Fruit fly (Drosophila melanogaster) whole organism, embryonic: ENCODE measurements around the gene CG2321.

Source experiments
- CG11695 ChIP-seq: fragments of 200-800 bp; sonication (Bioruptor generic); IDR thresholded peaks from 3 replicates; pipeline ENCODE4 v1.3.6; 2022; ENCODE audit warnings: missing biosample characterization, missing genetic modification characterization
- CG13123 ChIP-seq: fragments of 200-800 bp; sonication (Bioruptor generic); optimal IDR thresholded peaks from 2 replicates; lab custom pipeline; 2016; ENCODE audit warnings: missing biosample characterization, missing genetic modification characterization
- CG13287 ChIP-seq: fragments of 200-800 bp; sonication (Bioruptor generic); IDR thresholded peaks from 2 replicates; pipeline ENCODE4 v1.3.6; 2022; ENCODE audit warnings: missing biosample characterization, missing genetic modification characterization; ENCODE audit not compliant: partially characterized antibody
- CG15011 ChIP-seq: fragments of 200-800 bp; sonication (Bioruptor generic); optimal IDR thresholded peaks from 3 replicates; lab custom pipeline; 2018; ENCODE audit warnings: missing biosample characterization, mild to moderate bottlenecking, missing genetic modification characterization
- CG15073 ChIP-seq: fragments of 200-800 bp; sonication (Bioruptor generic); optimal IDR thresholded peaks from 2 replicates; lab custom pipeline; 2016; ENCODE audit warnings: missing biosample characterization, missing genetic modification characterization
- CG15696 ChIP-seq: fragments of 200-800 bp; sonication (Bioruptor generic); optimal IDR thresholded peaks from 2 replicates; lab custom pipeline; 2019; ENCODE audit warnings: missing biosample characterization, mild to moderate bottlenecking, missing genetic modification characterization, moderate library complexity
- CG1603 ChIP-seq: fragments of 200-800 bp; sonication (Bioruptor generic); optimal IDR thresholded peaks from 2 replicates; lab custom pipeline; 2019; ENCODE audit warnings: missing biosample characterization, mild to moderate bottlenecking, missing genetic modification characterization, moderate library complexity
- CG2120 ChIP-seq: fragments of 200-800 bp; sonication (Bioruptor generic); optimal IDR thresholded peaks from 3 replicates; lab custom pipeline; 2016; ENCODE audit warnings: missing biosample characterization, missing genetic modification characterization
- CG31388 ChIP-seq: fragments of 200-800 bp; sonication (Bioruptor generic); optimal IDR thresholded peaks from 2 replicates; lab custom pipeline; 2016; ENCODE audit warnings: missing biosample characterization, missing genetic modification characterization
- CG4617 ChIP-seq: fragments of 200-800 bp; sonication (Bioruptor generic); optimal IDR thresholded peaks from 3 replicates; lab custom pipeline; 2016; ENCODE audit warnings: missing biosample characterization, missing genetic modification characterization, borderline replicate concordance
- CG6813 ChIP-seq: fragments of 200-800 bp; sonication (Bioruptor generic); optimal IDR thresholded peaks from 2 replicates; lab custom pipeline; 2017; ENCODE audit warnings: missing biosample characterization, missing genetic modification characterization, mild to moderate bottlenecking, moderate library complexity, missing genetic modification reagents
- CG7556 ChIP-seq: fragments of 200-800 bp; sonication (Bioruptor generic); optimal IDR thresholded peaks from 2 replicates; lab custom pipeline; 2017; ENCODE audit warnings: missing biosample characterization, mild to moderate bottlenecking, missing genetic modification characterization
- CG7839 ChIP-seq: fragments of 200-800 bp; sonication (Bioruptor generic); optimal IDR thresholded peaks from 3 replicates; lab custom pipeline; 2018; ENCODE audit warnings: missing biosample characterization, mild to moderate bottlenecking, missing genetic modification characterization, moderate library complexity
- CG8281 ChIP-seq: fragments of 200-800 bp; sonication (Bioruptor generic); optimal IDR thresholded peaks from 2 replicates; lab custom pipeline; 2018; ENCODE audit warnings: missing biosample characterization, mild to moderate bottlenecking, missing genetic modification characterization, moderate library complexity
- CG8944 ChIP-seq: fragments of 200-800 bp; sonication (Bioruptor generic); optimal IDR thresholded peaks from 3 replicates; lab custom pipeline; 2016; ENCODE audit warnings: missing biosample characterization, missing genetic modification characterization
- CG9727 ChIP-seq: fragments of 200-800 bp; sonication (Bioruptor generic); optimal IDR thresholded peaks from 3 replicates; lab custom pipeline; 2017; ENCODE audit warnings: missing biosample characterization, mild to moderate bottlenecking, missing genetic modification characterization
- Chrac-16 ChIP-seq: fragments of 200-800 bp; sonication (Bioruptor generic); optimal IDR thresholded peaks from 3 replicates; lab custom pipeline; 2016; ENCODE audit warnings: missing biosample characterization, missing genetic modification characterization
- CkIIα-i1 ChIP-seq: fragments of 200-800 bp; sonication (Bioruptor generic); IDR thresholded peaks from 2 replicates; pipeline ENCODE4 v1.3.6; 2022; ENCODE audit warnings: missing biosample characterization, missing genetic modification characterization
- Dref ChIP-seq: fragments of 200-800 bp; sonication (Bioruptor generic); IDR thresholded peaks from 2 replicates; pipeline ENCODE4 v1.3.6; 2022; ENCODE audit warnings: missing biosample characterization, missing genetic modification characterization
- Lhr ChIP-seq: fragments of 200-800 bp; sonication (Bioruptor generic); optimal IDR thresholded peaks from 3 replicates; lab custom pipeline; 2017; ENCODE audit warnings: mild to moderate bottlenecking, missing biosample characterization, missing genetic modification reagents, missing genetic modification characterization
- MBD-R2 ChIP-seq: fragments of 200-800 bp; sonication (Bioruptor generic); IDR thresholded peaks from 2 replicates; pipeline ENCODE4 v1.3.6; 2022; ENCODE audit warnings: missing biosample characterization, missing genetic modification characterization
- MESR4 ChIP-seq: fragments of 200-800 bp; sonication (Bioruptor generic); optimal IDR thresholded peaks from 2 replicates; lab custom pipeline; 2018; ENCODE audit warnings: missing biosample characterization, mild to moderate bottlenecking, missing genetic modification characterization, moderate library complexity
- Mrtf ChIP-seq: fragments of 200-800 bp; sonication (Bioruptor generic); IDR thresholded peaks from 3 replicates; pipeline ENCODE4 v1.3.6; 2022; ENCODE audit warnings: missing biosample characterization, missing genetic modification characterization
- Myb ChIP-seq: fragments of 200-800 bp; sonication (Bioruptor generic); optimal IDR thresholded peaks from 2 replicates; lab custom pipeline; 2016; ENCODE audit warnings: missing biosample characterization, missing genetic modification characterization
- NC2β ChIP-seq: fragments of 200-800 bp; sonication (Bioruptor generic); optimal IDR thresholded peaks from 2 replicates; lab custom pipeline; 2016; ENCODE audit warnings: missing biosample characterization, missing genetic modification characterization
- NK7.1 ChIP-seq: fragments of 200-800 bp; sonication (Bioruptor generic); optimal IDR thresholded peaks from 3 replicates; lab custom pipeline; 2016; ENCODE audit warnings: missing biosample characterization, missing genetic modification characterization
- Opbp ChIP-seq: fragments of 200-800 bp; sonication (Bioruptor generic); IDR thresholded peaks from 3 replicates; pipeline ENCODE4 v1.3.6; 2022; ENCODE audit warnings: missing biosample characterization, missing genetic modification characterization; ENCODE audit not compliant: partially characterized antibody
- Scr ChIP-seq: fragments of 200-800 bp; sonication (Bioruptor generic); IDR thresholded peaks from 2 replicates; pipeline ENCODE4 v1.3.6; 2022; ENCODE audit warnings: missing biosample characterization, missing genetic modification characterization; ENCODE audit not compliant: partially characterized antibody
- Ssrp ChIP-seq: fragments of 200-800 bp; sonication (Bioruptor generic); optimal IDR thresholded peaks from 2 replicates; lab custom pipeline; 2018; ENCODE audit warnings: missing biosample characterization, mild to moderate bottlenecking, missing genetic modification characterization, moderate library complexity
- Taf1 ChIP-seq: fragments of 200-800 bp; sonication (Bioruptor generic); IDR thresholded peaks from 2 replicates; pipeline ENCODE4 v1.3.6; 2022; ENCODE audit warnings: missing biosample characterization, missing genetic modification characterization
- Xbp1 ChIP-seq: fragments of 200-800 bp; sonication (Bioruptor generic); optimal IDR thresholded peaks from 3 replicates; lab custom pipeline; 2016; ENCODE audit warnings: missing biosample characterization, mild to moderate bottlenecking, missing genetic modification characterization
- YL-1 ChIP-seq: fragments of 200-800 bp; sonication (Bioruptor generic); optimal IDR thresholded peaks from 3 replicates; lab custom pipeline; 2017; ENCODE audit warnings: missing biosample characterization, mild to moderate bottlenecking, missing genetic modification characterization
- ab ChIP-seq: fragments of 200-800 bp; sonication (Bioruptor generic); optimal IDR thresholded peaks from 2 replicates; lab custom pipeline; 2016; ENCODE audit warnings: missing biosample characterization, missing genetic modification characterization
- disco-r ChIP-seq: fragments of 200-800 bp; sonication (Bioruptor generic); optimal IDR thresholded peaks from 2 replicates; lab custom pipeline; 2016; ENCODE audit warnings: missing biosample characterization, missing genetic modification characterization
- exex ChIP-seq: fragments of 200-800 bp; sonication (Bioruptor generic); optimal IDR thresholded peaks from 4 replicates; lab custom pipeline; 2018; ENCODE audit warnings: missing biosample characterization, mild to moderate bottlenecking, missing genetic modification characterization, moderate library complexity
- fru ChIP-seq: fragments of >200 bp; optimal IDR thresholded peaks from 2 replicates; lab custom pipeline; 2017
- gfzf ChIP-seq: fragments of 200-800 bp; sonication (Bioruptor generic); optimal IDR thresholded peaks from 2 replicates; lab custom pipeline; 2016; ENCODE audit warnings: missing biosample characterization, mild to moderate bottlenecking, missing genetic modification characterization, moderate library complexity
- h ChIP-seq: fragments of >200 bp; optimal IDR thresholded peaks from 2 replicates; lab custom pipeline; 2017
- insv ChIP-seq, 2 experiments: fragments of 200-800 bp; sonication (Bioruptor generic); optimal IDR thresholded peaks; 3 replicates each; lab custom pipeline; 2016 to 2018; ENCODE audit warnings: missing biosample characterization in 2 of 2, missing genetic modification characterization in 2 of 2
- otp ChIP-seq: fragments of 200-800 bp; sonication (Bioruptor generic); IDR thresholded peaks from 3 replicates; pipeline ENCODE4, ENCODE4 v1.3.6; 2022; ENCODE audit warnings: missing biosample characterization, missing genetic modification characterization
- phol ChIP-seq: fragments of 200-800 bp; sonication (Bioruptor generic); optimal IDR thresholded peaks from 3 replicates; lab custom pipeline; 2018; ENCODE audit warnings: missing biosample characterization, mild to moderate bottlenecking, missing genetic modification characterization, moderate library complexity
- pnt ChIP-seq: fragments of 200-800 bp; sonication (Bioruptor generic); optimal IDR thresholded peaks from 3 replicates; lab custom pipeline; 2016; ENCODE audit warnings: missing biosample characterization, missing genetic modification characterization
- psq ChIP-seq: fragments of 200-800 bp; sonication (Bioruptor generic); optimal IDR thresholded peaks from 2 replicates; lab custom pipeline; 2017; ENCODE audit warnings: missing biosample characterization, missing genetic modification characterization
- ranshi ChIP-seq: fragments of 200-800 bp; sonication (Bioruptor generic); IDR thresholded peaks from 2 replicates; pipeline ENCODE4 v1.3.6; 2022; ENCODE audit warnings: missing biosample characterization, missing genetic modification characterization
- row ChIP-seq: fragments of 200-800 bp; sonication (Bioruptor generic); IDR thresholded peaks from 3 replicates; pipeline ENCODE4 v1.3.6; 2022; ENCODE audit warnings: missing biosample characterization, missing genetic modification characterization
- sens ChIP-seq: fragments of 200-800 bp; sonication (Bioruptor generic); peaks from one replicate; lab custom pipeline; 2016; ENCODE audit warnings: missing biosample characterization, missing genetic modification characterization
- sna ChIP-seq: fragments of 200-800 bp; sonication (Bioruptor generic); IDR thresholded peaks from 2 replicates; pipeline ENCODE4 v1.3.6; 2022; ENCODE audit warnings: missing biosample characterization, missing genetic modification characterization; ENCODE audit not compliant: partially characterized antibody
- tna ChIP-seq: fragments of 200-800 bp; sonication (Bioruptor generic); IDR thresholded peaks from 2 replicates; pipeline ENCODE4 v1.3.6; 2022; ENCODE audit warnings: missing biosample characterization, missing genetic modification characterization; ENCODE audit not compliant: partially characterized antibody
- unc-4 ChIP-seq: fragments of 200-800 bp; sonication (Bioruptor generic); IDR thresholded peaks from 2 replicates; pipeline ENCODE4 v1.3.6; 2022; ENCODE audit warnings: missing biosample characterization, missing genetic modification characterization; ENCODE audit not compliant: partially characterized antibody
- yki ChIP-seq: fragments of >200 bp; optimal IDR thresholded peaks from 3 replicates; lab custom pipeline; 2018
- zen ChIP-seq: fragments of 200-800 bp; sonication (Bioruptor generic); optimal IDR thresholded peaks from 3 replicates; lab custom pipeline; 2018; ENCODE audit warnings: missing biosample characterization, mild to moderate bottlenecking, missing genetic modification characterization, moderate library complexity
- zfh1 ChIP-seq: fragments of 200-800 bp; sonication (Bioruptor generic); IDR thresholded peaks from 3 replicates; pipeline ENCODE4 v1.3.6; 2022; ENCODE audit warnings: missing biosample characterization, missing genetic modification characterization

Gene CG2321

dm6 chr3R:29490912-29491311 lies 1.8 kb upstream of the CG2321 start, which contains the start of gene Spase12 (continued):
- TF ChIP-seq sna, result 0 out of 2 replicates have a peak, but pooled peaks have one; percentile 19
- TF ChIP-seq Opbp, result no peak
- peak; percentile 5 for TF ChIP-seq CG4617 (GFP tag; lab: Kevin White, UChicago)
- TF ChIP-seq NK7.1, result no peak
- TF ChIP-seq NC2β (GFP tag; lab: Kevin White, UChicago), result no peak
- TF ChIP-seq zen (tag; lab: Kevin White, UChicago), result no peak
- TF ChIP-seq CG9727, result no peak
- no peak for TF ChIP-seq insv (GFP tag; optimal IDR thresholded peaks at IDR 0.05; lab: Kevin White, UChicago)
- TF ChIP-seq CG15073, result no peak
- TF ChIP-seq CG15696 (tag; lab: Kevin White, UChicago), result no peak
- TF ChIP-seq CG8281 (tag; lab: Kevin White, UChicago), result no peak
- TF ChIP-seq disco-r (GFP tag; lab: Kevin White, UChicago), result no peak
- TF ChIP-seq CG8944 (GFP tag; lab: Kevin White, UChicago), result no peak
- TF ChIP-seq CG7839 (tag; lab: Kevin White, UChicago), result no peak
- no peak for TF ChIP-seq zfh1 (GFP tag; lab: Robert Waterston, UW)
- no peak for TF ChIP-seq Scr (GFP tag; lab: Robert Waterston, UW)
- no peak for TF ChIP-seq exex (tag; lab: Kevin White, UChicago)
- TF ChIP-seq CG6813, result no peak
- TF ChIP-seq ab (GFP tag; lab: Kevin White, UChicago), result no peak
- peak; percentile 13 for TF ChIP-seq sens
- TF ChIP-seq gfzf (GFP tag; lab: Kevin White, UChicago), result peak; percentile 79
- TF ChIP-seq h (lab: Kevin White, UChicago), result no peak
- TF ChIP-seq pnt (GFP tag; lab: Kevin White, UChicago), result no peak
- no peak for TF ChIP-seq unc-4 (GFP tag; lab: Robert Waterston, UW)
- TF ChIP-seq Lhr (GFP tag; lab: Kevin White, UChicago), result no peak
- no peak for TF ChIP-seq CG11695 (GFP tag; lab: Robert Waterston, UW)
- no peak for TF ChIP-seq Chrac-16 (GFP tag; lab: Kevin White, UChicago)
- no peak for TF ChIP-seq Dref (GFP tag; lab: Robert Waterston, UW)
- no peak for TF ChIP-seq CG15011 (GFP tag; lab: Kevin White, UChicago)
- no peak for TF ChIP-seq fru (lab: Kevin White, UChicago)
- TF ChIP-seq CG31388, result no peak
- TF ChIP-seq Ssrp, result no peak
- TF ChIP-seq CkIIα-i1 (GFP tag; lab: Robert Waterston, UW), result no peak
- TF ChIP-seq CG13287 (GFP tag; lab: Robert Waterston, UW), result peak; percentile 38; the same call in 1 of the 2 replicates
- 0 out of 2 replicates have a peak, but pooled peaks have one; percentile 22 for TF ChIP-seq tna (GFP tag; lab: Robert Waterston, UW)
- no peak for TF ChIP-seq Mrtf (GFP tag; lab: Robert Waterston, UW)
- TF ChIP-seq Xbp1 (GFP tag; lab: Kevin White, UChicago), result no peak
- no peak for TF ChIP-seq psq (GFP tag; lab: Kevin White, UChicago)
- TF ChIP-seq CG7556 (GFP tag; lab: Kevin White, UChicago), result no peak
- peak; percentile 76 for TF ChIP-seq YL-1
- no peak for TF ChIP-seq ranshi (GFP tag; lab: Robert Waterston, UW)
- peak; percentile 78 for TF ChIP-seq MESR4 (GFP tag; lab: Kevin White, UChicago)
- peak; percentile 70 for TF ChIP-seq MBD-R2 (GFP tag; lab: Robert Waterston, UW)
- TF ChIP-seq otp (GFP tag; lab: Robert Waterston, UW), result no peak
- no peak for TF ChIP-seq phol (tag; lab: Kevin White, UChicago)
- peak; percentile 42 for TF ChIP-seq CG1603
- no peak for TF ChIP-seq CG2120 (GFP tag; lab: Kevin White, UChicago)
- no peak for TF ChIP-seq Taf1 (GFP tag; lab: Robert Waterston, UW)
- no peak for TF ChIP-seq yki (lab: Kevin White, UChicago)
- no peak for TF ChIP-seq CG13123
- TF ChIP-seq Myb, result peak; percentile 44
- no peak for TF ChIP-seq row (GFP tag; lab: Robert Waterston, UW)
